Worm (Caenorhabditis elegans) whole organism, L4 larva: ENCODE results near the gene T26C12.1.

ENCODE experiments used
- F37D6.2 ChIP-seq: sonication (generic microtip); optimal IDR thresholded peaks from 2 replicates; lab custom pipeline; 2016; ENCODE audit warnings: mild to moderate bottlenecking, missing genetic modification characterization, missing compliant biosample characterization
- F44E2.7 ChIP-seq: fragments of 200-800 bp; sonication (Bioruptor generic); IDR thresholded peaks from 2 replicates; pipeline ENCODE4 v2.1.2; 2022; ENCODE audit warnings: missing genetic modification characterization, missing compliant biosample characterization
- T26A8.4 ChIP-seq: fragments of 200-800 bp; sonication (Bioruptor generic); IDR thresholded peaks from 2 replicates; pipeline ENCODE4 v1.3.6; 2022; ENCODE audit warnings: missing genetic modification characterization, missing compliant biosample characterization
- Y75B8A.6 ChIP-seq: fragments of 200-800 bp; sonication (Bioruptor generic); IDR thresholded peaks from 2 replicates; pipeline ENCODE4 v1.3.6; 2022; ENCODE audit warnings: missing genetic modification reagents, missing genetic modification characterization, missing compliant biosample characterization
- ZK337.2 ChIP-seq: fragments of 200-800 bp; sonication (Bioruptor generic); IDR thresholded peaks from 2 replicates; pipeline ENCODE4 v1.3.6; 2022; ENCODE audit warnings: missing genetic modification reagents, missing genetic modification characterization, missing compliant biosample characterization
- aha-1 ChIP-seq: fragments of 150-350 bp; peaks from one replicate; lab custom pipeline; 2014; ENCODE audit warnings: missing biosample characterization, missing genetic modification characterization
- ama-1 ChIP-seq: fragments of 150-350 bp; optimal IDR thresholded peaks from 2 replicates; lab custom pipeline; 2014; ENCODE audit warnings: inconsistent platforms, mixed read lengths
- ceh-20 ChIP-seq: fragments of 200-800 bp; sonication (Bioruptor generic); IDR thresholded peaks from 2 replicates; pipeline ENCODE4 v1.3.6; 2022; ENCODE audit warnings: missing genetic modification reagents, missing genetic modification characterization, missing compliant biosample characterization
- ceh-28 ChIP-seq: fragments of 150-350 bp; optimal IDR thresholded peaks from 2 replicates; lab custom pipeline; 2014; ENCODE audit warnings: missing biosample characterization, missing genetic modification reagents, missing genetic modification characterization
- daf-12 ChIP-seq: fragments of 150-350 bp; optimal IDR thresholded peaks from 2 replicates; lab custom pipeline; 2014; ENCODE audit warnings: missing biosample characterization, missing genetic modification reagents, missing genetic modification characterization
- daf-16 ChIP-seq, 3 experiments: sonication (generic microtip); optimal IDR thresholded peaks; 2 replicates each; lab custom pipeline; 2016 to 2017; ENCODE audit warnings: missing genetic modification characterization in 3 of 3, missing genetic modification reagents in 3 of 3, mild to moderate bottlenecking in 2 of 3, missing compliant biosample characterization in 2 of 3, missing biosample characterization in 1 of 3, moderate library complexity in 1 of 3
- dmd-6 ChIP-seq: fragments of 200-800 bp; sonication (Bioruptor generic); IDR thresholded peaks from 2 replicates; pipeline ENCODE4 v1.3.6; 2022; ENCODE audit warnings: missing genetic modification reagents, missing genetic modification characterization, missing compliant biosample characterization
- duxl-1 ChIP-seq: sonication (generic microtip); optimal IDR thresholded peaks from 2 replicates; lab custom pipeline; 2016; ENCODE audit warnings: mild to moderate bottlenecking, missing genetic modification characterization, moderate library complexity, missing compliant biosample characterization; ENCODE audit not compliant: poor library complexity
- dve-1 ChIP-seq: sonication (generic microtip); optimal IDR thresholded peaks from 2 replicates; lab custom pipeline; 2017; ENCODE audit warnings: antibody characterized with exemption, mild to moderate bottlenecking, missing genetic modification characterization, missing compliant biosample characterization; ENCODE audit not compliant: insufficient read depth
- hif-1 ChIP-seq, 2 experiments: sonication (generic microtip); optimal IDR thresholded peaks; 2 replicates each; lab custom pipeline; 2016 to 2017; ENCODE audit warnings: missing compliant biosample characterization in 2 of 2, missing genetic modification characterization in 2 of 2, missing genetic modification reagents in 2 of 2, missing genotype in 2 of 2, mild to moderate bottlenecking in 1 of 2
- hlh-11 ChIP-seq: fragments of 200-800 bp; sonication (Bioruptor generic); optimal IDR thresholded peaks from 2 replicates; lab custom pipeline; 2018; ENCODE audit warnings: mild to moderate bottlenecking, missing genetic modification characterization, missing compliant biosample characterization
- hlh-30 ChIP-seq: sonication (generic microtip); optimal IDR thresholded peaks from 2 replicates; lab custom pipeline; 2017; ENCODE audit warnings: antibody characterized with exemption, mild to moderate bottlenecking, missing genetic modification characterization, missing compliant biosample characterization; ENCODE audit not compliant: insufficient read depth
- hmg-1.1 ChIP-seq: fragments of 200-800 bp; sonication (Bioruptor generic); IDR thresholded peaks from 2 replicates; pipeline ENCODE4 v1.3.6; 2022; ENCODE audit warnings: missing genetic modification reagents, missing genetic modification characterization, missing compliant biosample characterization
- lim-7 ChIP-seq: fragments of 200-800 bp; sonication (Bioruptor generic); IDR thresholded peaks from 2 replicates; pipeline ENCODE4 v1.3.6; 2022; ENCODE audit warnings: missing genetic modification characterization, missing compliant biosample characterization
- lin-13 ChIP-seq: fragments of 150-350 bp; optimal IDR thresholded peaks from 2 replicates; lab custom pipeline; 2014; ENCODE audit warnings: missing biosample characterization, missing genetic modification reagents, missing genetic modification characterization
- lin-29 ChIP-seq: fragments of 200-800 bp; sonication (Bioruptor generic); IDR thresholded peaks from 2 replicates; pipeline ENCODE4 v1.3.6; 2022; ENCODE audit warnings: missing genetic modification reagents, missing genetic modification characterization, missing compliant biosample characterization
- lin-38 ChIP-seq: fragments of 200-800 bp; sonication (Bioruptor generic); IDR thresholded peaks from 2 replicates; pipeline ENCODE4 v1.3.6; 2022; ENCODE audit warnings: missing genetic modification reagents, missing genetic modification characterization, missing compliant biosample characterization
- lsy-2 ChIP-seq, 2 experiments: fragments of 150-350 bp in 1 of 2; sonication (generic microtip) in 1 of 2; optimal IDR thresholded peaks; 2 replicates each; lab custom pipeline; 2014 to 2017; ENCODE audit warnings: missing biosample characterization in 2 of 2, missing genetic modification characterization in 2 of 2
- madf-9 ChIP-seq: fragments of 200-800 bp; sonication (Bioruptor generic); conservative IDR thresholded peaks from 2 replicates; pipeline ENCODE4 v1.3.6; 2022; ENCODE audit warnings: missing genetic modification reagents, missing genetic modification characterization, missing compliant biosample characterization
- mdl-1 ChIP-seq, 2 experiments: fragments of 150-350 bp in 1 of 2; sonication (generic microtip) in 1 of 2; optimal IDR thresholded peaks; 2 replicates each; lab custom pipeline; 2014 to 2017; ENCODE audit warnings: missing biosample characterization in 2 of 2, missing genetic modification characterization in 2 of 2
- mdt-29 ChIP-seq: fragments of 200-800 bp; sonication (Bioruptor generic); IDR thresholded peaks from 2 replicates; pipeline ENCODE4 v1.3.6; 2022; ENCODE audit warnings: missing genetic modification reagents, missing genetic modification characterization, missing compliant biosample characterization
- mep-1 ChIP-seq: fragments of 150-350 bp; sonication (generic microtip); optimal IDR thresholded peaks from 3 replicates; lab custom pipeline; 2014; ENCODE audit warnings: missing biosample characterization, missing genetic modification characterization
- mes-2 ChIP-seq: sonication (generic microtip); optimal IDR thresholded peaks from 2 replicates; lab custom pipeline; 2016; ENCODE audit warnings: missing genotype, mild to moderate bottlenecking, missing genetic modification characterization, missing compliant biosample characterization; ENCODE audit not compliant: poor library complexity, severe bottlenecking
- mxl-3 ChIP-seq: fragments of 200-800 bp; sonication (Bioruptor generic); optimal IDR thresholded peaks from 2 replicates; lab custom pipeline; 2018; ENCODE audit warnings: mild to moderate bottlenecking, missing genetic modification characterization, missing compliant biosample characterization
- nhr-10 ChIP-seq: fragments of 150-350 bp; optimal IDR thresholded peaks from 2 replicates; lab custom pipeline; 2014; ENCODE audit warnings: missing biosample characterization, missing genetic modification characterization
- nhr-102 ChIP-seq: sonication (generic microtip); optimal IDR thresholded peaks from 2 replicates; lab custom pipeline; 2016; ENCODE audit warnings: mild to moderate bottlenecking, missing genetic modification characterization, moderate library complexity, missing compliant biosample characterization
- nhr-11 ChIP-seq: fragments of 150-350 bp; optimal IDR thresholded peaks from 2 replicates; lab custom pipeline; 2014; ENCODE audit warnings: missing biosample characterization, missing genetic modification characterization
- nhr-111 ChIP-seq: fragments of 200-800 bp; sonication (Bioruptor generic); optimal IDR thresholded peaks from 2 replicates; lab custom pipeline; 2018; ENCODE audit warnings: mild to moderate bottlenecking, missing genetic modification characterization, missing compliant biosample characterization
- nhr-25 ChIP-seq: sonication (generic microtip); optimal IDR thresholded peaks from 2 replicates; lab custom pipeline; 2017; ENCODE audit warnings: missing genetic modification characterization, mild to moderate bottlenecking, missing compliant biosample characterization, antibody characterized with exemption, moderate library complexity, borderline replicate concordance; ENCODE audit not compliant: insufficient read depth
- nhr-28 ChIP-seq: fragments of 150-350 bp; optimal IDR thresholded peaks from 2 replicates; lab custom pipeline; 2014; ENCODE audit warnings: missing biosample characterization, missing genetic modification characterization
- nhr-42 ChIP-seq: fragments of 200-800 bp; sonication (Bioruptor generic); IDR thresholded peaks from 2 replicates; pipeline ENCODE4 v1.3.6; 2022; ENCODE audit warnings: missing genetic modification characterization, missing compliant biosample characterization
- nhr-48 ChIP-seq: sonication (generic microtip); optimal IDR thresholded peaks from 2 replicates; lab custom pipeline; 2016; ENCODE audit warnings: mild to moderate bottlenecking, missing genetic modification characterization, missing compliant biosample characterization
- nhr-77 ChIP-seq: fragments of 150-350 bp; optimal IDR thresholded peaks from 2 replicates; lab custom pipeline; 2014; ENCODE audit warnings: missing biosample characterization, missing genetic modification characterization
- pha-4 ChIP-seq, 2 experiments: fragments of 150-350 bp in 1 of 2; fragments of 200-800 bp in 1 of 2; sonication (Bioruptor generic) in 1 of 2; IDR thresholded peaks in 1 of 2; optimal IDR thresholded peaks in 1 of 2; 2 replicates each; pipeline versions ENCODE4 v1.3.6 to Lab custom; 2014 to 2022; ENCODE audit warnings: missing genetic modification characterization in 2 of 2, missing genetic modification reagents in 2 of 2, missing biosample characterization in 1 of 2, missing compliant biosample characterization in 1 of 2
- php-3 ChIP-seq: fragments of 200-800 bp; sonication (Bioruptor generic); IDR thresholded peaks from 2 replicates; pipeline ENCODE4 v1.3.6; 2022; ENCODE audit warnings: missing genetic modification reagents, missing genetic modification characterization, missing compliant biosample characterization
- rbr-2 ChIP-seq: sonication (generic microtip); optimal IDR thresholded peaks from 2 replicates; lab custom pipeline; 2016; ENCODE audit warnings: missing genotype, missing genetic modification characterization, missing compliant biosample characterization
- set-16 ChIP-seq: fragments of 200-800 bp; sonication (Bioruptor generic); IDR thresholded peaks from 2 replicates; pipeline ENCODE4 v1.3.6; 2022; ENCODE audit warnings: missing genetic modification reagents, missing genetic modification characterization, missing compliant biosample characterization
- skn-1 ChIP-seq: fragments of 150-350 bp; optimal IDR thresholded peaks from 2 replicates; lab custom pipeline; 2014; ENCODE audit warnings: missing biosample characterization, missing genetic modification characterization
- snpc-4 ChIP-seq: fragments of 150-350 bp; optimal IDR thresholded peaks from 2 replicates; lab custom pipeline; 2014; ENCODE audit warnings: missing biosample characterization, missing genetic modification characterization
- vab-7 ChIP-seq: fragments of 200-800 bp; sonication (Bioruptor generic); IDR thresholded peaks from 2 replicates; pipeline ENCODE4 v1.3.6; 2022; ENCODE audit warnings: missing genetic modification reagents, missing genetic modification characterization, missing compliant biosample characterization
- zfp-3 ChIP-seq: fragments of 200-800 bp; sonication (Bioruptor generic); conservative IDR thresholded peaks from 2 replicates; pipeline ENCODE4 v1.3.6; 2022; ENCODE audit warnings: missing genetic modification reagents, missing genetic modification characterization, missing compliant biosample characterization
- ztf-11 ChIP-seq: fragments of 150-350 bp; optimal IDR thresholded peaks from 2 replicates; lab custom pipeline; 2014; ENCODE audit warnings: missing biosample characterization, missing genetic modification characterization

Gene T26C12.1

ce11 chrIV:3232694-3233372, 25.9 kb upstream of the T26C12.1 start:
- peak; percentile 58 for TF ChIP-seq nhr-11 (tag; lab: Kevin White, UChicago)
- TF ChIP-seq mes-2: peak; percentile 39
- peak; percentile 72 for TF ChIP-seq dmd-6 (GFP tag; lab: Robert Waterston, UW)
- no peak for TF ChIP-seq lim-7
- no peak for TF ChIP-seq mdt-29 (GFP tag; lab: Robert Waterston, UW)
- TF ChIP-seq php-3 (GFP tag; lab: Robert Waterston, UW): 0 out of 2 replicates have a peak, but pooled peaks have one; percentile 42
- TF ChIP-seq F37D6.2 (tag; lab: Kevin White, UChicago): no peak
- TF ChIP-seq mep-1: peak; percentile 72
- TF ChIP-seq mdl-1 (tag; optimal IDR thresholded peaks at IDR 0.05; lab: Kevin White, UChicago): peak; percentile 13 to 87
- TF ChIP-seq ceh-28 (tag; lab: Kevin White, UChicago): peak; percentile 27
- TF ChIP-seq madf-9: no peak
- peak; percentile 52 for TF ChIP-seq lin-13 (GFP tag; lab: Kevin White, UChicago)
- TF ChIP-seq dve-1 (tag; lab: Kevin White, UChicago): peak; percentile 54
- TF ChIP-seq nhr-111 (GFP tag; lab: Kevin White, UChicago): no peak
- TF ChIP-seq hmg-1.1: peak; percentile 58
- TF ChIP-seq skn-1 (tag; lab: Kevin White, UChicago): no peak
- peak; percentile 41 for TF ChIP-seq rbr-2
- peak; percentile 29 for TF ChIP-seq nhr-77 (tag; lab: Kevin White, UChicago)
- TF ChIP-seq set-16 (GFP tag; lab: Robert Waterston, UW): peak; percentile 98
- TF ChIP-seq vab-7 (GFP tag; lab: Robert Waterston, UW): 0 out of 2 replicates have a peak, but pooled peaks have one; percentile 27
- peak; percentile 39 for TF ChIP-seq nhr-10 (tag; lab: Kevin White, UChicago)
- TF ChIP-seq F44E2.7 (GFP tag; lab: Robert Waterston, UW): 0 out of 2 replicates have a peak, but pooled peaks have one; percentile 12
- TF ChIP-seq ztf-11 (tag; lab: Kevin White, UChicago): no peak
- no peak for TF ChIP-seq daf-12 (tag; lab: Kevin White, UChicago)
- no peak for TF ChIP-seq zfp-3 (GFP tag; lab: Robert Waterston, UW)
- peak; percentile 40 for TF ChIP-seq hlh-30 (tag; lab: Kevin White, UChicago)
- peak; percentile 34; the same call in 1 of the 2 replicates for TF ChIP-seq pha-4 (GFP tag; IDR thresholded peaks at IDR 0.05; lab: Robert Waterston, UW)
- TF ChIP-seq pha-4 (tag; optimal IDR thresholded peaks at IDR 0.05; lab: Kevin White, UChicago): no peak
- TF ChIP-seq daf-16 (GFP tag; optimal IDR thresholded peaks at IDR 0.05; lab: Kevin White, UChicago): no peak
- TF ChIP-seq daf-16 (tag; optimal IDR thresholded peaks at IDR 0.05; lab: Kevin White, UChicago): peak; percentile 52
- TF ChIP-seq lin-29 (GFP tag; lab: Robert Waterston, UW): 0 out of 2 replicates have a peak, but pooled peaks have one; percentile 13
- peak; percentile 37 for TF ChIP-seq ama-1 (lab: Kevin White, UChicago)
- TF ChIP-seq nhr-48 (tag; lab: Kevin White, UChicago): peak; percentile 49
- peak; percentile 4 for TF ChIP-seq nhr-25 (tag; lab: Kevin White, UChicago)
- peak; percentile 96 for TF ChIP-seq nhr-28 (tag; lab: Kevin White, UChicago)
- no peak for TF ChIP-seq snpc-4 (tag; lab: Kevin White, UChicago)
- TF ChIP-seq nhr-102: peak; percentile 17
- TF ChIP-seq lin-38 (GFP tag; lab: Robert Waterston, UW): peak; percentile 35; the same call in 1 of the 2 replicates
- TF ChIP-seq mxl-3 (GFP tag; lab: Kevin White, UChicago): peak; percentile 94
- no peak for TF ChIP-seq ceh-20 (GFP tag; lab: Robert Waterston, UW)
- peak; percentile 15 to 18 for TF ChIP-seq lsy-2 (tag; optimal IDR thresholded peaks at IDR 0.05; lab: Kevin White, UChicago)
- TF ChIP-seq Y75B8A.6: no peak
- no peak; the same call in 1 of the 2 replicates for TF ChIP-seq nhr-42
- peak; percentile 93 for TF ChIP-seq aha-1 (tag; lab: Kevin White, UChicago)
- peak in 1 of 2 experiments; percentile 9 for TF ChIP-seq hif-1 (tag; optimal IDR thresholded peaks at IDR 0.05; lab: Kevin White, UChicago)
- TF ChIP-seq duxl-1: peak; percentile 11
- TF ChIP-seq hlh-11 (tag; lab: Kevin White, UChicago): peak; percentile 93
- peak; percentile 65; the same call in 1 of the 2 replicates for TF ChIP-seq T26A8.4
- TF ChIP-seq ZK337.2: no peak
